Fruit fly (Drosophila melanogaster): ENCODE measurements around the gene CG43098.

Gene CG43098

dm6 chr3L:3617252-3617651, 41.6 kb upstream of the CG43098 start (continued):
- TF ChIP-seq croc (GFP tag; conservative IDR thresholded peaks at IDR 0.05), result peak; percentile 82
- TF ChIP-seq ac (GFP tag; optimal IDR thresholded peaks at IDR 0.05), result peak; percentile 76
- TF ChIP-seq unpg (GFP tag; optimal IDR thresholded peaks at IDR 0.05), result peak; percentile 86
- no peak for TF ChIP-seq CG10274 (GFP tag; optimal IDR thresholded peaks at IDR 0.05)
- peak; percentile 71; the same call in 1 of the 2 replicates for TF ChIP-seq slbo (GFP tag; IDR thresholded peaks at IDR 0.05)
- TF ChIP-seq al (GFP tag; IDR thresholded peaks at IDR 0.05), result peak; percentile 4; the same call in 1 of the 2 replicates
- TF ChIP-seq CG34224 (GFP tag; IDR thresholded peaks at IDR 0.05; ENCODE audit: partially characterized antibody), result no peak
- TF ChIP-seq CG17385 (GFP tag; optimal IDR thresholded peaks at IDR 0.05), result peak; percentile 71
- TF ChIP-seq lilli (GFP tag; optimal IDR thresholded peaks at IDR 0.05), result peak; percentile 80
- peak; percentile 52 for TF ChIP-seq CHES-1-like (GFP tag; optimal IDR thresholded peaks at IDR 0.05)
- TF ChIP-seq CG15514 (GFP tag; optimal IDR thresholded peaks at IDR 0.05), result peak; percentile 16
- peak; percentile 45 for TF ChIP-seq Rfx (GFP tag; IDR thresholded peaks at IDR 0.05)
- peak; percentile 61 for TF ChIP-seq CG18599 (GFP tag; optimal IDR thresholded peaks at IDR 0.05)
- peak; percentile 93 for TF ChIP-seq CG9727 (GFP tag; optimal IDR thresholded peaks at IDR 0.05)
- TF ChIP-seq D19B (GFP tag; optimal IDR thresholded peaks at IDR 0.05), result no peak
- TF ChIP-seq gro (GFP tag; optimal IDR thresholded peaks at IDR 0.05), result no peak
- TF ChIP-seq Fer3 (tag; optimal IDR thresholded peaks at IDR 0.05), result peak; percentile 48
- TF ChIP-seq CG7556 (GFP tag; optimal IDR thresholded peaks at IDR 0.05), result peak; percentile 69
- TF ChIP-seq Fer1 (GFP tag; optimal IDR thresholded peaks at IDR 0.05), result no peak
- TF ChIP-seq tup (GFP tag; optimal IDR thresholded peaks at IDR 0.05), result peak; percentile 80
- no peak for TF ChIP-seq mld (GFP tag; IDR thresholded peaks at IDR 0.05; ENCODE audit: partially characterized antibody)
- peak; percentile 97 for TF ChIP-seq dmrt11E (tag; optimal IDR thresholded peaks at IDR 0.05)
- no peak for TF ChIP-seq CG4328 (GFP tag; optimal IDR thresholded peaks at IDR 0.05)
- TF ChIP-seq Doc3 (GFP tag; IDR thresholded peaks at IDR 0.05; ENCODE audit: partially characterized antibody), result no peak
- peak; percentile 74 for TF ChIP-seq zen (tag; optimal IDR thresholded peaks at IDR 0.05)
- peak; percentile 41 for TF ChIP-seq stwl (tag; optimal IDR thresholded peaks at IDR 0.05)
- TF ChIP-seq CG3407 (GFP tag; optimal IDR thresholded peaks at IDR 0.05), result peak; percentile 78
- peak; percentile 76 for TF ChIP-seq CG34422 (GFP tag; IDR thresholded peaks at IDR 0.05)
- TF ChIP-seq CG10565 (GFP tag; optimal IDR thresholded peaks at IDR 0.05), result no peak
- peak; percentile 27; the same call in 1 of the 2 replicates for TF ChIP-seq E2f2 (GFP tag; IDR thresholded peaks at IDR 0.05)
- TF ChIP-seq tna (GFP tag; IDR thresholded peaks at IDR 0.05; ENCODE audit: partially characterized antibody), result no peak
- peak; percentile 89 for TF ChIP-seq trem (tag; optimal IDR thresholded peaks at IDR 0.05)
- peak; percentile 56 for TF ChIP-seq ewg (GFP tag; optimal IDR thresholded peaks at IDR 0.05)
- TF ChIP-seq CG31441 (GFP tag; IDR thresholded peaks at IDR 0.05), result peak; percentile 75
- TF ChIP-seq kay (GFP tag; optimal IDR thresholded peaks at IDR 0.05), result peak; percentile 49

DNA sequence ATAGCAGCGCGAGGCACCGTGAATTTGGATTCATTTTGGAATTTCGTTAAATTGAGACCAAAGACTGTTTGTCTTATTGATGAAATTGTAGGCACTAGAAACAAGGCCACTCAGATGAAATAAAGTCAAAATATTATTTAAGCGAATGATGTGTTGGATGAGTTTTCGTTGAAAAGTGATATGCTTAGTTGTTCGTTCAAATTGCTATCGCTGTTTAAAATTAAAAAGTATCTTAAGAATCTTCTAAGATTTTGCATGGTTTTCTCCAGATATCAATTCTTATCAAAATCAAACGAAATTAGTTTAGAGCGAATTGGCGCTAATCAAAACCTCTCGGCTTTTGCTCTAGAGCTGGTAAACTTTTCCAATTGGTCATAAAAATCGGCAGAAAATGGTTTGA, 37.9 kb upstream of the CG43098 start, which contains the start of gene CG14974:
CG14974 (minus strand) TSS at position 101 of the 400 bp plus-strand sequence.
- TF ChIP-seq corto (GFP tag; optimal IDR thresholded peaks at IDR 0.05) (no peak), Aef1 (GFP tag; IDR thresholded peaks at IDR 0.05) (no peak), Dfd (GFP tag; optimal IDR thresholded peaks at IDR 0.05) (no peak), zfh1 (GFP tag; IDR thresholded peaks at IDR 0.05) (no peak), vvl (GFP tag; IDR thresholded peaks at IDR 0.05) (no peak), HmgD (GFP tag; optimal IDR thresholded peaks at IDR 0.05) (no peak), usp (GFP tag; optimal IDR thresholded peaks at IDR 0.05) (no peak), slp2 (GFP tag; optimal IDR thresholded peaks at IDR 0.05) (no peak), p53 (GFP tag; optimal IDR thresholded peaks at IDR 0.05) (no peak)

Data from whole organism, embryonic.